Fruit fly (Drosophila melanogaster): Measurements from ENCODE around the gene Dop1R1.

The Dop1R1 gene

DNA sequence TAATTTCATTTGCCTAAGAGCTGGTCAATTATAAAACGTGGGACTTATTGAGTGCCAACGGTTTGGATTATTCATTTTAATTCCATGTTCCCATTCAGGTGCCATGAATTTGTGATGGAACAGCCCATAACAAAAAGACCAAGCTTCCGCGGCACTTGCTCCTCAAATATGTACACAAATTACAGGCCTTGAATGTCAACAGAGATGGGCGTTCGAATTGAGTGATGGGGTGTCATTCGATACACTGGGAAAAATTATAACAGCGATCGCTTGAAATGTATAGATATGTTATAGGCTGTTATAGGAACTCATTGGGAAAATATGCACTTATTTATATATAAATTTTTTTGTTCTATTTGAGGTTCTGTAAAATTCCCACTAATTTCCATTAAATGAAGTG is 98.5 kb downstream of the Dop1R1 start:
- TF ChIP-seq usp (GFP tag; optimal IDR thresholded peaks at IDR 0.05) = no peak
- TF ChIP-seq Myc (optimal IDR thresholded peaks at IDR 0.05) = no peak
- TF ChIP-seq Vsx2 (GFP tag; optimal IDR thresholded peaks at IDR 0.05; ENCODE audit: partially characterized antibody) = no peak
- no peak for TF ChIP-seq ey (GFP tag; optimal IDR thresholded peaks at IDR 0.05)
- TF ChIP-seq GATAd (GFP tag; optimal IDR thresholded peaks at IDR 0.05) = no peak
- no peak for TF ChIP-seq woc (GFP tag; optimal IDR thresholded peaks at IDR 0.05)
